Fruit fly (Drosophila melanogaster) whole organism, embryonic: ENCODE data around the gene CG18081.

ENCODE experiments used
- ATbp ChIP-seq: fragments of 200-800 bp; sonication (Bioruptor generic); optimal IDR thresholded peaks from 2 replicates; lab custom pipeline; 2017; ENCODE audit warnings: missing biosample characterization, mild to moderate bottlenecking, missing genetic modification characterization, missing genetic modification reagents
- B-H1 ChIP-seq: fragments of 200-800 bp; sonication (Bioruptor generic); IDR thresholded peaks from 3 replicates; pipeline ENCODE4 v1.3.6; 2022; ENCODE audit warnings: missing biosample characterization, missing genetic modification characterization
- Bgb ChIP-seq: fragments of 200-800 bp; sonication (Bioruptor generic); IDR thresholded peaks from 2 replicates; pipeline ENCODE4 v1.3.6; 2022; ENCODE audit warnings: missing biosample characterization, missing genetic modification characterization; ENCODE audit not compliant: partially characterized antibody
- CG13287 ChIP-seq: fragments of 200-800 bp; sonication (Bioruptor generic); IDR thresholded peaks from 2 replicates; pipeline ENCODE4 v1.3.6; 2022; ENCODE audit warnings: missing biosample characterization, missing genetic modification characterization; ENCODE audit not compliant: partially characterized antibody
- CG14014 ChIP-seq: fragments of 200-800 bp; sonication (Bioruptor generic); IDR thresholded peaks from 2 replicates; pipeline ENCODE4 v1.3.6; 2022; ENCODE audit warnings: missing biosample characterization, missing genetic modification characterization
- CG14050 ChIP-seq: fragments of 200-800 bp; sonication (Bioruptor generic); IDR thresholded peaks from 3 replicates; pipeline ENCODE4 v1.3.6; 2022; ENCODE audit warnings: missing biosample characterization, missing genetic modification characterization
- CG1529 ChIP-seq: fragments of 200-800 bp; sonication (Bioruptor generic); optimal IDR thresholded peaks from 3 replicates; lab custom pipeline; 2018; ENCODE audit warnings: missing biosample characterization, missing genetic modification characterization
- CG1647 ChIP-seq: fragments of 200-800 bp; sonication (Bioruptor generic); optimal IDR thresholded peaks from 3 replicates; lab custom pipeline; 2016; ENCODE audit warnings: missing biosample characterization, missing genetic modification characterization
- CG17568 ChIP-seq: fragments of 200-800 bp; sonication (Bioruptor generic); optimal IDR thresholded peaks from 2 replicates; lab custom pipeline; 2018; ENCODE audit warnings: missing biosample characterization, mild to moderate bottlenecking, missing genetic modification characterization, moderate library complexity
- CG1792 ChIP-seq: fragments of 200-800 bp; sonication (Bioruptor generic); optimal IDR thresholded peaks from 2 replicates; lab custom pipeline; 2016; ENCODE audit warnings: missing biosample characterization, missing genetic modification characterization
- CG2120 ChIP-seq: fragments of 200-800 bp; sonication (Bioruptor generic); optimal IDR thresholded peaks from 3 replicates; lab custom pipeline; 2016; ENCODE audit warnings: missing biosample characterization, missing genetic modification characterization
- CG3065 ChIP-seq: fragments of 200-800 bp; sonication (Bioruptor generic); optimal IDR thresholded peaks from 2 replicates; lab custom pipeline; 2016; ENCODE audit warnings: missing biosample characterization, missing genetic modification characterization
- CG34376 ChIP-seq: fragments of 200-800 bp; sonication (Bioruptor generic); optimal IDR thresholded peaks from 2 replicates; lab custom pipeline; 2018; ENCODE audit warnings: missing biosample characterization, mild to moderate bottlenecking, missing genetic modification characterization
- CG5953 ChIP-seq: fragments of 200-800 bp; sonication (Bioruptor generic); IDR thresholded peaks from 2 replicates; pipeline ENCODE4 v1.3.6; 2022; ENCODE audit warnings: missing biosample characterization, missing genetic modification characterization
- CG7556 ChIP-seq: fragments of 200-800 bp; sonication (Bioruptor generic); optimal IDR thresholded peaks from 2 replicates; lab custom pipeline; 2017; ENCODE audit warnings: missing biosample characterization, mild to moderate bottlenecking, missing genetic modification characterization
- CG8388 ChIP-seq: fragments of 200-800 bp; sonication (Bioruptor generic); optimal IDR thresholded peaks from 2 replicates; lab custom pipeline; 2019; ENCODE audit warnings: missing biosample characterization, mild to moderate bottlenecking, missing genetic modification characterization, moderate library complexity
- D ChIP-seq, 2 experiments: fragments of 200-800 bp in 1 of 2; fragments of >200 bp in 1 of 2; sonication (Bioruptor generic) in 1 of 2; optimal IDR thresholded peaks; 2 replicates in 1 of 2; 3 replicates in 1 of 2; lab custom pipeline; 2017; ENCODE audit warnings: mild to moderate bottlenecking in 1 of 2, missing biosample characterization in 1 of 2, missing genetic modification characterization in 1 of 2, missing genetic modification reagents in 1 of 2
- E2f2 ChIP-seq: fragments of 200-800 bp; sonication (Bioruptor generic); IDR thresholded peaks from 2 replicates; pipeline ENCODE4 v1.3.6; 2022; ENCODE audit warnings: missing biosample characterization, missing genetic modification characterization
- Ets97D ChIP-seq: fragments of 200-800 bp; sonication (Bioruptor generic); optimal IDR thresholded peaks from 3 replicates; lab custom pipeline; 2016; ENCODE audit warnings: missing biosample characterization, missing genetic modification characterization
- Hmr ChIP-seq: fragments of 200-800 bp; sonication (Bioruptor generic); optimal IDR thresholded peaks from 3 replicates; lab custom pipeline; 2017; ENCODE audit warnings: mild to moderate bottlenecking, missing biosample characterization, missing genetic modification reagents, missing genetic modification characterization
- MBD-R2 ChIP-seq: fragments of 200-800 bp; sonication (Bioruptor generic); IDR thresholded peaks from 2 replicates; pipeline ENCODE4 v1.3.6; 2022; ENCODE audit warnings: missing biosample characterization, missing genetic modification characterization
- Med ChIP-seq: fragments of 200-800 bp; sonication (Bioruptor generic); peaks from one replicate; lab custom pipeline; 2016; ENCODE audit warnings: missing biosample characterization, missing genetic modification characterization, mild to moderate bottlenecking, inconsistent platforms, moderate library complexity
- Side ChIP-seq: fragments of 200-800 bp; sonication (Bioruptor generic); optimal IDR thresholded peaks from 2 replicates; lab custom pipeline; 2016; ENCODE audit warnings: missing biosample characterization, missing genetic modification characterization
- Six4 ChIP-seq: fragments of 200-800 bp; sonication (Bioruptor generic); optimal IDR thresholded peaks from 2 replicates; lab custom pipeline; 2016; ENCODE audit warnings: missing biosample characterization, missing genetic modification characterization
- Tbp ChIP-seq: fragments of >200 bp; optimal IDR thresholded peaks from 2 replicates; lab custom pipeline; 2018; ENCODE audit warnings: missing biosample characterization, missing genetic modification characterization
- amos ChIP-seq: fragments of 200-800 bp; sonication (Bioruptor generic); IDR thresholded peaks from 2 replicates; pipeline ENCODE4 v1.3.6; 2022; ENCODE audit warnings: missing biosample characterization, missing genetic modification characterization; ENCODE audit not compliant: partially characterized antibody
- bsh ChIP-seq, 2 experiments: fragments of 200-800 bp; sonication (Bioruptor generic); optimal IDR thresholded peaks; 2 replicates each; lab custom pipeline; 2017 to 2018; ENCODE audit warnings: mild to moderate bottlenecking in 2 of 2, missing biosample characterization in 2 of 2, missing genetic modification characterization in 2 of 2, moderate library complexity in 1 of 2
- chinmo ChIP-seq: fragments of 200-800 bp; sonication (Bioruptor generic); IDR thresholded peaks from 4 replicates; pipeline ENCODE4 v1.3.6; 2022; ENCODE audit warnings: missing biosample characterization, missing genetic modification characterization; ENCODE audit not compliant: partially characterized antibody
- cwo ChIP-seq: fragments of 200-800 bp; sonication (Bioruptor generic); optimal IDR thresholded peaks from 3 replicates; lab custom pipeline; 2017; ENCODE audit warnings: missing biosample characterization, missing genetic modification characterization, mild to moderate bottlenecking, moderate library complexity, missing genetic modification reagents
- dmrt99B ChIP-seq: fragments of 200-800 bp; sonication (Bioruptor generic); optimal IDR thresholded peaks from 2 replicates; lab custom pipeline; 2018; ENCODE audit warnings: missing biosample characterization, mild to moderate bottlenecking, missing genetic modification characterization, moderate library complexity
- en ChIP-seq: fragments of 200-800 bp; sonication (Bioruptor generic); optimal IDR thresholded peaks from 2 replicates; lab custom pipeline; 2016; ENCODE audit warnings: missing biosample characterization, missing genetic modification characterization
- exex ChIP-seq: fragments of 200-800 bp; sonication (Bioruptor generic); optimal IDR thresholded peaks from 4 replicates; lab custom pipeline; 2018; ENCODE audit warnings: missing biosample characterization, mild to moderate bottlenecking, missing genetic modification characterization, moderate library complexity
- gem ChIP-seq: fragments of 200-800 bp; sonication (Bioruptor generic); optimal IDR thresholded peaks from 2 replicates; lab custom pipeline; 2019; ENCODE audit warnings: missing biosample characterization, mild to moderate bottlenecking, missing genetic modification characterization, moderate library complexity
- gfzf ChIP-seq: fragments of 200-800 bp; sonication (Bioruptor generic); optimal IDR thresholded peaks from 2 replicates; lab custom pipeline; 2016; ENCODE audit warnings: missing biosample characterization, mild to moderate bottlenecking, missing genetic modification characterization, moderate library complexity
- grn ChIP-seq: fragments of 200-800 bp; sonication (Bioruptor generic); optimal IDR thresholded peaks from 3 replicates; lab custom pipeline; 2017; ENCODE audit warnings: missing biosample characterization, missing genetic modification characterization
- her ChIP-seq: fragments of 200-800 bp; sonication (Bioruptor generic); optimal IDR thresholded peaks from 2 replicates; lab custom pipeline; 2016; ENCODE audit warnings: missing biosample characterization, missing genetic modification characterization
- jigr1 ChIP-seq: fragments of 200-800 bp; sonication (Bioruptor generic); IDR thresholded peaks from 3 replicates; pipeline ENCODE4 v1.3.6; 2022; ENCODE audit warnings: missing biosample characterization, missing genetic modification characterization
- nau ChIP-seq: fragments of 200-800 bp; sonication (Bioruptor generic); optimal IDR thresholded peaks from 3 replicates; lab custom pipeline; 2017; ENCODE audit warnings: missing biosample characterization, mild to moderate bottlenecking, missing genetic modification characterization, missing genetic modification reagents
- odd ChIP-seq: fragments of 200-800 bp; sonication (Bioruptor generic); optimal IDR thresholded peaks from 2 replicates; lab custom pipeline; 2017; ENCODE audit warnings: missing biosample characterization, mild to moderate bottlenecking, missing genetic modification characterization
- org-1 ChIP-seq: fragments of 200-800 bp; sonication (Bioruptor generic); optimal IDR thresholded peaks from 2 replicates; lab custom pipeline; 2017; ENCODE audit warnings: missing biosample characterization, missing genetic modification characterization
- p53 ChIP-seq: fragments of 200-800 bp; sonication (Bioruptor generic); optimal IDR thresholded peaks from 2 replicates; lab custom pipeline; 2016; ENCODE audit warnings: missing biosample characterization, missing genetic modification characterization
- peb ChIP-seq: fragments of 200-800 bp; sonication (Bioruptor generic); IDR thresholded peaks from 2 replicates; pipeline ENCODE4 v1.3.6; 2022; ENCODE audit warnings: missing biosample characterization, missing genetic modification characterization
- pho ChIP-seq: fragments of 200-800 bp; sonication (Bioruptor generic); optimal IDR thresholded peaks from 2 replicates; lab custom pipeline; 2016; ENCODE audit warnings: missing biosample characterization, missing genetic modification characterization
- pum ChIP-seq: fragments of 200-800 bp; sonication (Bioruptor generic); optimal IDR thresholded peaks from 2 replicates; lab custom pipeline; 2016; ENCODE audit warnings: missing biosample characterization, missing genetic modification characterization
- rib ChIP-seq: fragments of 200-800 bp; sonication (Bioruptor generic); IDR thresholded peaks from 2 replicates; pipeline ENCODE4 v1.3.6; 2022; ENCODE audit warnings: missing biosample characterization, missing genetic modification characterization
- sens-2 ChIP-seq: fragments of 200-800 bp; sonication (Bioruptor generic); IDR thresholded peaks from 2 replicates; pipeline ENCODE4 v1.3.6; 2022; ENCODE audit warnings: missing biosample characterization, missing genetic modification characterization
- sug ChIP-seq: fragments of 200-800 bp; optimal IDR thresholded peaks from 2 replicates; lab custom pipeline; 2019; ENCODE audit warnings: missing biosample characterization, mild to moderate bottlenecking, missing genetic modification characterization, moderate library complexity
- vfl ChIP-seq: fragments of 200-800 bp; sonication (Bioruptor generic); optimal IDR thresholded peaks from 2 replicates; lab custom pipeline; 2016; ENCODE audit warnings: missing biosample characterization, missing genetic modification characterization
- z ChIP-seq: fragments of 200-800 bp; sonication (Bioruptor generic); IDR thresholded peaks from 3 replicates; pipeline ENCODE4 v1.3.6; 2022; ENCODE audit warnings: missing biosample characterization, missing genetic modification characterization

The CG18081 gene

DNA sequence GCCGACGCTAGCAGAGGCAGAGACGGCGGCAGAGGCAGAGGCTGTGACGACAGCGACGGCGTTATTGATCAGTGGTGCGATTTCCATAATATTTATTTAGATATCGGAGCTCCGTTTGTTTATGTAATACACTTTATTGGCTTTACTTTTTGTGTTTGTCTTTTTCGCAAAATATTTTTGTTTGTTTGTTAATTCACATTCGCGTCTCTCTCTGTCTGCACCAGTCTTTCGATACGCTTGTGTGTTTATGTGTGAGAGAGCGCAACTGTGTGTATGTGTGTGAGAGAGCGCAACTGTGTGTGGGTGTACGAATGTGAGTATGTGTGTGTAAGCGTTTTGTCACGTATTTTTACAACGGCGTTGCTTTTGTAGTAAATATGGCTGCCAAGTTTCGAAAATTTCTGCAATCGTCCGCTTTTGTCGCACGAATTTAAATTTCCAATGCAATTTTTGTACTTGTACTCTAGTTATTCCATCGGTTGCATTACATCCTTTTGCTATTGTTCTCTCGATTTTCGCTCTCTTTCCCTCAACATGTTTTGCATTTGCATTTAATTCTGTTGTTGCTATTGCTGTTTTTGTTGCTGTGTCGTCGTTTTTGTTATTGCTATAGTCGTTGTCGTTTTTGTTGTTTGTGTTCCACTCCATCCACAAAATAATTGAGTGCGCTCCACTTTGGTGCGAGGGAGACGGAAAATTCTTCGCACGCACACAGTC is 9.5 kb downstream of the CG18081 start (continued):
- TF ChIP-seq jigr1 (GFP tag; lab: Robert Waterston, UW) (no peak), bsh (GFP tag; optimal IDR thresholded peaks at IDR 0.05; lab: Kevin White, UChicago) (peak in 1 of 2 experiments; percentile 22), CG1529 (peak; percentile 22), CG13287 (no peak; the same call in 1 of the 2 replicates), nau (GFP tag; lab: Kevin White, UChicago) (peak; percentile 14), CG34376 (GFP tag; lab: Kevin White, UChicago) (peak; percentile 25), pho (no peak), B-H1 (GFP tag; lab: Robert Waterston, UW) (peak; percentile 18; the same call in 1 of the 3 replicates), org-1 (GFP tag; lab: Kevin White, UChicago) (peak; percentile 19), cwo (GFP tag; lab: Kevin White, UChicago) (peak; percentile 16), vfl (GFP tag; lab: Kevin White, UChicago) (no peak), p53 (GFP tag; lab: Kevin White, UChicago) (no peak), Med (peak; percentile 69), pum (no peak), rib (GFP tag; lab: Robert Waterston, UW) (peak; percentile 46; the same call in 1 of the 2 replicates), Tbp (GFP tag; lab: Kevin White, UChicago) (no peak), Side (GFP tag; lab: Kevin White, UChicago) (peak; percentile 8), CG17568 (peak; percentile 37), CG14014 (GFP tag; lab: Robert Waterston, UW) (peak; percentile 62; the same call in 1 of the 2 replicates), dmrt99B (tag; lab: Kevin White, UChicago) (peak; percentile 19), CG1792 (peak; percentile 10), ATbp (peak; percentile 21), grn (peak; percentile 35), Hmr (GFP tag; lab: Kevin White, UChicago) (peak; percentile 46), gem (tag; lab: Kevin White, UChicago) (no peak), CG5953 (no peak), her (GFP tag; lab: Kevin White, UChicago) (no peak), chinmo (GFP tag; lab: Robert Waterston, UW) (peak; percentile 77; the same call in 3 of the 4 replicates), CG14050 (no peak), peb (GFP tag; lab: Robert Waterston, UW) (no peak), amos (no peak; the same call in 1 of the 2 replicates), E2f2 (GFP tag; lab: Robert Waterston, UW) (peak; percentile 16; the same call in 1 of the 2 replicates), en (GFP tag; lab: Kevin White, UChicago) (no peak), D (optimal IDR thresholded peaks at IDR 0.05; lab: Kevin White, UChicago) (no peak), D (GFP tag; optimal IDR thresholded peaks at IDR 0.05; lab: Kevin White, UChicago) (no peak), CG8388 (GFP tag; lab: Kevin White, UChicago) (peak; percentile 0), z (GFP tag; lab: Robert Waterston, UW) (peak; percentile 83; the same call in 2 of the 3 replicates), Ets97D (GFP tag; lab: Kevin White, UChicago) (no peak), exex (tag; lab: Kevin White, UChicago) (peak; percentile 58), Bgb (GFP tag; lab: Robert Waterston, UW) (no peak; the same call in 1 of the 2 replicates), gfzf (no peak), CG3065 (GFP tag; lab: Kevin White, UChicago) (no peak), sug (peak; percentile 35), odd (GFP tag; lab: Kevin White, UChicago) (peak; percentile 32), MBD-R2 (no peak), Six4 (no peak), sens-2 (GFP tag; lab: Robert Waterston, UW) (no peak), CG7556 (GFP tag; lab: Kevin White, UChicago) (peak; percentile 36), CG1647 (GFP tag; lab: Kevin White, UChicago) (peak; percentile 22), CG2120 (peak; percentile 29)
